Worm (Caenorhabditis elegans) whole organism, L2 larva: ENCODE data around the gene nspg-12.

Source experiments
- F13H6.1 ChIP-seq: sonication (generic microtip); optimal IDR thresholded peaks from 2 replicates; lab custom pipeline; 2016; ENCODE audit warnings: missing genetic modification characterization, missing compliant biosample characterization
- R02D3.7 ChIP-seq: fragments of 150-350 bp; optimal IDR thresholded peaks from 2 replicates; lab custom pipeline; 2014; ENCODE audit warnings: missing biosample characterization, missing genetic modification characterization
- Y55F3AM.14 ChIP-seq: fragments of 200-800 bp; sonication (Bioruptor generic); optimal IDR thresholded peaks from 2 replicates; lab custom pipeline; 2018; ENCODE audit warnings: mild to moderate bottlenecking, missing genetic modification characterization, missing compliant biosample characterization
- ZK546.5 ChIP-seq: sonication (generic microtip); optimal IDR thresholded peaks from 2 replicates; lab custom pipeline; 2017; ENCODE audit warnings: missing biosample characterization, missing genetic modification characterization
- alr-1 ChIP-seq: fragments of 150-350 bp; optimal IDR thresholded peaks from 2 replicates; lab custom pipeline; 2014; ENCODE audit warnings: missing biosample characterization, missing genetic modification characterization
- aly-2 ChIP-seq: fragments of 150-350 bp; optimal IDR thresholded peaks from 2 replicates; lab custom pipeline; 2014; ENCODE audit warnings: missing biosample characterization, missing genetic modification characterization
- ama-1 ChIP-seq: fragments of 150-350 bp; optimal IDR thresholded peaks from 2 replicates; lab custom pipeline; 2018; ENCODE audit warnings: inconsistent platforms
- blmp-1 ChIP-seq: sonication (generic microtip); optimal IDR thresholded peaks from 2 replicates; lab custom pipeline; 2017; ENCODE audit warnings: missing genetic modification characterization, mild to moderate bottlenecking, missing compliant biosample characterization, antibody characterized with exemption, moderate library complexity; ENCODE audit not compliant: insufficient read depth
- ceh-16 ChIP-seq: fragments of 150-350 bp; optimal IDR thresholded peaks from 2 replicates; lab custom pipeline; 2014; ENCODE audit warnings: missing biosample characterization, missing genetic modification characterization
- ceh-82 ChIP-seq: fragments of 150-350 bp; optimal IDR thresholded peaks from 2 replicates; lab custom pipeline; 2014; ENCODE audit warnings: missing biosample characterization, missing genetic modification characterization
- crh-2 ChIP-seq: sonication (generic microtip); optimal IDR thresholded peaks from 2 replicates; lab custom pipeline; 2017; ENCODE audit warnings: missing biosample characterization, missing genetic modification characterization
- dmd-4 ChIP-seq: sonication (generic microtip); optimal IDR thresholded peaks from 2 replicates; lab custom pipeline; 2017; ENCODE audit warnings: missing biosample characterization, missing genetic modification characterization
- egl-27 ChIP-seq: sonication (generic microtip); optimal IDR thresholded peaks from 3 replicates; lab custom pipeline; 2017; ENCODE audit warnings: missing biosample characterization, missing genetic modification reagents, missing genetic modification characterization
- elt-1 ChIP-seq: fragments of 150-350 bp; optimal IDR thresholded peaks from 2 replicates; lab custom pipeline; 2014; ENCODE audit warnings: missing biosample characterization, missing genetic modification characterization
- fos-1 ChIP-seq: fragments of 150-350 bp; optimal IDR thresholded peaks from 2 replicates; lab custom pipeline; 2014; ENCODE audit warnings: missing biosample characterization, missing genetic modification characterization
- gmeb-1 ChIP-seq: fragments of 150-350 bp; optimal IDR thresholded peaks from 2 replicates; lab custom pipeline; 2014; ENCODE audit warnings: missing biosample characterization, missing genetic modification characterization
- lin-11 ChIP-seq: fragments of 150-350 bp; sonication (generic microtip); optimal IDR thresholded peaks from 2 replicates; lab custom pipeline; 2014; ENCODE audit warnings: missing biosample characterization, missing genetic modification characterization, inconsistent platforms, mixed read lengths
- lin-13 ChIP-seq: fragments of 150-350 bp; optimal IDR thresholded peaks from 2 replicates; lab custom pipeline; 2014; ENCODE audit warnings: missing biosample characterization, missing genetic modification reagents, missing genetic modification characterization
- lin-39 ChIP-seq: fragments of 150-350 bp; optimal IDR thresholded peaks from 2 replicates; lab custom pipeline; 2014; ENCODE audit warnings: missing biosample characterization, missing genetic modification reagents, missing genetic modification characterization
- lsy-2 ChIP-seq, 2 experiments: fragments of 150-350 bp in 1 of 2; sonication (generic microtip) in 1 of 2; optimal IDR thresholded peaks; 2 replicates each; lab custom pipeline; 2014 to 2017; ENCODE audit warnings: missing biosample characterization in 2 of 2, missing genetic modification characterization in 2 of 2
- mbf-1 ChIP-seq: sonication (generic microtip); optimal IDR thresholded peaks from 2 replicates; lab custom pipeline; 2017; ENCODE audit warnings: missing biosample characterization, missing genetic modification characterization
- mdl-1 ChIP-seq, 2 experiments: fragments of 150-350 bp in 1 of 2; sonication (generic microtip) in 1 of 2; optimal IDR thresholded peaks; 2 replicates each; lab custom pipeline; 2017; ENCODE audit warnings: missing biosample characterization in 2 of 2, missing genetic modification characterization in 2 of 2
- nhr-10 ChIP-seq: sonication (generic microtip); optimal IDR thresholded peaks from 2 replicates; lab custom pipeline; 2017; ENCODE audit warnings: missing biosample characterization, missing genetic modification characterization
- nhr-11 ChIP-seq: fragments of 150-350 bp; optimal IDR thresholded peaks from 2 replicates; lab custom pipeline; 2014; ENCODE audit warnings: missing biosample characterization, missing genetic modification characterization
- nhr-12 ChIP-seq: fragments of 150-350 bp; optimal IDR thresholded peaks from 2 replicates; lab custom pipeline; 2014; ENCODE audit warnings: missing biosample characterization, missing genetic modification characterization
- nhr-129 ChIP-seq: fragments of 150-350 bp; optimal IDR thresholded peaks from 2 replicates; lab custom pipeline; 2014; ENCODE audit warnings: missing biosample characterization, missing genetic modification characterization
- nhr-21 ChIP-seq: fragments of 150-350 bp; optimal IDR thresholded peaks from 2 replicates; lab custom pipeline; 2014; ENCODE audit warnings: missing biosample characterization, missing genetic modification characterization
- nhr-23 ChIP-seq: fragments of 150-350 bp; optimal IDR thresholded peaks from 2 replicates; lab custom pipeline; 2014; ENCODE audit warnings: missing biosample characterization, missing genetic modification reagents, missing genetic modification characterization
- nhr-237 ChIP-seq: fragments of 150-350 bp; optimal IDR thresholded peaks from 2 replicates; lab custom pipeline; 2014; ENCODE audit warnings: missing biosample characterization, missing genetic modification characterization
- nhr-25 ChIP-seq: fragments of 150-350 bp; sonication (generic microtip); optimal IDR thresholded peaks from 3 replicates; lab custom pipeline; 2014; ENCODE audit warnings: missing biosample characterization, missing genetic modification characterization
- nhr-6 ChIP-seq: fragments of 150-350 bp; optimal IDR thresholded peaks from 2 replicates; lab custom pipeline; 2014; ENCODE audit warnings: missing biosample characterization, missing genetic modification characterization
- nhr-77 ChIP-seq: fragments of 150-350 bp; optimal IDR thresholded peaks from 2 replicates; lab custom pipeline; 2014; ENCODE audit warnings: missing biosample characterization, missing genetic modification characterization
- peb-1 ChIP-seq: fragments of 150-350 bp; optimal IDR thresholded peaks from 2 replicates; lab custom pipeline; 2014; ENCODE audit warnings: missing biosample characterization, missing genetic modification characterization
- sem-4 ChIP-seq: fragments of 150-350 bp; optimal IDR thresholded peaks from 2 replicates; lab custom pipeline; 2014; ENCODE audit warnings: missing biosample characterization, missing genetic modification reagents, missing genetic modification characterization
- skn-1 ChIP-seq: sonication (generic microtip); optimal IDR thresholded peaks from 2 replicates; lab custom pipeline; 2017; ENCODE audit warnings: missing biosample characterization, missing genetic modification characterization
- sma-3 ChIP-seq: sonication (generic microtip); optimal IDR thresholded peaks from 2 replicates; lab custom pipeline; 2016; ENCODE audit warnings: missing genetic modification reagents, missing genetic modification characterization, missing compliant biosample characterization
- sma-9 ChIP-seq, 2 experiments: fragments of 150-350 bp in 1 of 2; sonication (generic microtip) in 1 of 2; optimal IDR thresholded peaks; 2 replicates each; lab custom pipeline; 2014 to 2016; ENCODE audit warnings: missing genetic modification characterization in 2 of 2, mild to moderate bottlenecking in 1 of 2, missing biosample characterization in 1 of 2, missing compliant biosample characterization in 1 of 2, missing genetic modification reagents in 1 of 2, moderate library complexity in 1 of 2
- unc-39 ChIP-seq: fragments of 150-350 bp; optimal IDR thresholded peaks from 2 replicates; lab custom pipeline; 2014; ENCODE audit warnings: missing biosample characterization, missing genetic modification characterization
- unc-55 ChIP-seq: fragments of 150-350 bp; sonication (generic microtip); optimal IDR thresholded peaks from 3 replicates; lab custom pipeline; 2014; ENCODE audit warnings: missing biosample characterization, missing genetic modification reagents, missing genetic modification characterization
- unc-62 ChIP-seq: fragments of 150-350 bp; optimal IDR thresholded peaks from 2 replicates; lab custom pipeline; 2014; ENCODE audit warnings: missing biosample characterization, missing genetic modification reagents, missing genetic modification characterization
- zag-1 ChIP-seq: fragments of 150-350 bp; optimal IDR thresholded peaks from 2 replicates; lab custom pipeline; 2014; ENCODE audit warnings: missing biosample characterization, missing genetic modification characterization
- ztf-1 ChIP-seq: fragments of 200-800 bp; sonication (Bioruptor generic); conservative IDR thresholded peaks from 2 replicates; pipeline ENCODE4 v1.3.6; 2022; ENCODE audit warnings: missing genetic modification characterization, missing compliant biosample characterization
- ztf-11 ChIP-seq: sonication (generic microtip); optimal IDR thresholded peaks from 2 replicates; lab custom pipeline; 2017; ENCODE audit warnings: missing biosample characterization, missing genetic modification characterization
- ztf-4 ChIP-seq: fragments of 150-350 bp; optimal IDR thresholded peaks from 2 replicates; lab custom pipeline; 2014; ENCODE audit warnings: missing biosample characterization, missing genetic modification characterization

The nspg-12 gene

ce11 chrX:5276772-5277171 lies 19.7 kb downstream of the nspg-12 start:
- TF ChIP-seq elt-1 (tag; lab: Kevin White, UChicago) (no peak), gmeb-1 (tag; lab: Kevin White, UChicago) (no peak), dmd-4 (tag; lab: Kevin White, UChicago) (no peak), lin-39 (no peak), ztf-4 (tag; lab: Kevin White, UChicago) (no peak), sma-3 (no peak), unc-39 (no peak), Y55F3AM.14 (no peak), nhr-6 (no peak), unc-62 (GFP tag; lab: Kevin White, UChicago) (no peak), blmp-1 (no peak), F13H6.1 (tag; lab: Kevin White, UChicago) (no peak), nhr-129 (tag; lab: Kevin White, UChicago) (no peak), ceh-82 (tag; lab: Kevin White, UChicago) (no peak)
- TF ChIP-seq, all 48 proteins: peak for 0

- no peak for TF ChIP-seq ZK546.5 (tag; lab: Kevin White, UChicago)
- no peak for TF ChIP-seq R02D3.7 (tag; lab: Kevin White, UChicago)
- no peak for TF ChIP-seq nhr-10 (tag; lab: Kevin White, UChicago)
- no peak for TF ChIP-seq nhr-237 (tag; lab: Kevin White, UChicago)
- TF ChIP-seq nhr-77 = no peak
- TF ChIP-seq peb-1 = no peak
- TF ChIP-seq nhr-23 (tag; lab: Kevin White, UChicago) = no peak
- TF ChIP-seq ztf-11 (tag; lab: Kevin White, UChicago) = no peak
- no peak for TF ChIP-seq zag-1 (tag; lab: Kevin White, UChicago)
- TF ChIP-seq lin-11 (tag; lab: Kevin White, UChicago) = no peak
- TF ChIP-seq ceh-82 (tag; lab: Kevin White, UChicago) = no peak
- no peak for TF ChIP-seq sma-9 (GFP tag; optimal IDR thresholded peaks at IDR 0.05; lab: Kevin White, UChicago)
- TF ChIP-seq sma-9 (tag; optimal IDR thresholded peaks at IDR 0.05; lab: Kevin White, UChicago) = no peak
- no peak for TF ChIP-seq gmeb-1 (tag; lab: Kevin White, UChicago)
- TF ChIP-seq lin-13 (GFP tag; lab: Kevin White, UChicago) = no peak
- TF ChIP-seq aly-2 (tag; lab: Kevin White, UChicago) = no peak
- TF ChIP-seq unc-62 (GFP tag; lab: Kevin White, UChicago) = no peak
- no peak for TF ChIP-seq nhr-6
- no peak for TF ChIP-seq alr-1 (tag; lab: Kevin White, UChicago)
These were observed 21.1 kb downstream of the nspg-12 start for ce11 chrX:5278249-5278648.

- peak; percentile 84 for TF ChIP-seq R02D3.7 (tag; lab: Kevin White, UChicago)
- TF ChIP-seq mbf-1 = no peak
- TF ChIP-seq nhr-12 (tag; lab: Kevin White, UChicago) = no peak
- TF ChIP-seq nhr-21 (tag; lab: Kevin White, UChicago) = no peak
- TF ChIP-seq nhr-25 = no peak
- TF ChIP-seq ztf-1 = no peak
- TF ChIP-seq nhr-77 = no peak
- peak; percentile 37 for TF ChIP-seq unc-55
- TF ChIP-seq blmp-1 = no peak
- peak; percentile 37 for TF ChIP-seq fos-1 (tag; lab: Kevin White, UChicago)
- TF ChIP-seq lin-13 (GFP tag; lab: Kevin White, UChicago) = no peak
- TF ChIP-seq ceh-16 (tag; lab: Kevin White, UChicago) = no peak
- peak; percentile 55 for TF ChIP-seq sma-9 (GFP tag; optimal IDR thresholded peaks at IDR 0.05; lab: Kevin White, UChicago)
- TF ChIP-seq sma-9 (tag; optimal IDR thresholded peaks at IDR 0.05; lab: Kevin White, UChicago) = no peak
- no peak for TF ChIP-seq ama-1 (lab: Kevin White, UChicago)
- peak; percentile 51 for TF ChIP-seq crh-2 (tag; lab: Kevin White, UChicago)
- no peak for TF ChIP-seq lin-11 (tag; lab: Kevin White, UChicago)
- TF ChIP-seq skn-1 (tag; lab: Kevin White, UChicago) = no peak
- no peak for TF ChIP-seq egl-27
- no peak for TF ChIP-seq dmd-4 (tag; lab: Kevin White, UChicago)
- TF ChIP-seq nhr-129 (tag; lab: Kevin White, UChicago) = peak; percentile 54
- TF ChIP-seq sem-4 = no peak
- no peak for TF ChIP-seq alr-1 (tag; lab: Kevin White, UChicago)
- TF ChIP-seq ZK546.5 (tag; lab: Kevin White, UChicago) = no peak
- TF ChIP-seq zag-1 (tag; lab: Kevin White, UChicago) = no peak
- TF ChIP-seq F13H6.1 (tag; lab: Kevin White, UChicago) = peak; percentile 27
- no peak for TF ChIP-seq ztf-11 (tag; lab: Kevin White, UChicago)
- no peak for TF ChIP-seq mdl-1 (tag; optimal IDR thresholded peaks at IDR 0.05; lab: Kevin White, UChicago)
- no peak for TF ChIP-seq peb-1
- TF ChIP-seq sma-3 = peak; percentile 35
- no peak for TF ChIP-seq nhr-11 (tag; lab: Kevin White, UChicago)
- no peak for TF ChIP-seq lsy-2 (tag; optimal IDR thresholded peaks at IDR 0.05; lab: Kevin White, UChicago)
These were observed 22.1 kb downstream of the nspg-12 start, which contains the start of gene Y34B4A.2 for ce11 chrX:5279170-5279635. Gene Y34B4A.2 (plus strand): TSS chrX:5279497.
